Worm (Caenorhabditis elegans): ENCODE measurements around the gene F46C5.9.

The F46C5.9 gene

DNA sequence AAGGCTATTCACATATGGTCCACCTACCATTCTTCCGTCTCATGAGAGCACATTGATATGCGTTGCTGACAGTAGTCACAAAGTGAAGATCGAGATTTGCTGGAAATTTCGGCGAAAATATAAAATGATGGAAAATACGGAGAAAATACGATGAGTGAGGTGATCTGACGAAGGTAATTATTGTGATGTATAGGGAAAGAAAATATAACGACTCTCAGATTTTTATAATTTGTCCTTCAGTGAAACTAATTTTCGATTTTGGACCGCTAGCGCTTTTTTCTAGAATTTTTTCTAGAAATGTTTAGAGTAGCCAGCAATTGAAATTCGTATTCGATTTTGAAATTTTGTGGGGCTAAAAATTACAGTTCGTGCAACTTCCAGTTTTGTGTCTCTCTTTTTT, 18.7 kb upstream of the F46C5.9 start, which contains the start of gene F46C5.2:
Gene F46C5.2 (minus strand): TSS at position 101 of the 400 bp plus-strand sequence.
- no peak for TF ChIP-seq unc-62 (GFP tag; optimal IDR thresholded peaks at IDR 0.05)

DNA sequence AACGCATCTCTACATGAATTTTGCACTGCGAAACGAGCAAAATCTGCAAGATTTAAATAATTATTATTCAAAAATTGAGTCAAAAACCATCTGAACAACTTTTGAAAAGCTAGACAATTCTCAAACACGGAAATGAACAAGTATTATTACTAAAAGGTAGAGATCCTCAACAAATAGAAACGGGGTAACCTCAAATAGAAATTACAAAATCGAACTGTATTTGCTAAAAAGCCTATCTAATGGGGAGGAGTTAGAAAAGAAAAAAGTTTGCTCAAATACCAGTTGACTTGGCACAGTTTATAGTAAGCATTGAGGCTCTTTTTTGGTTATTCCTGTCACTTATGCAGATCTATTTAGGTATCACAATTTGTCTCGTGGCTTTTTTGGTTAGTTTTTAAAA, 15.2 kb upstream of the F46C5.9 start, which contains the start of gene nas-25:
Gene nas-25 (plus strand): TSS at position 301 of the 400 bp plus-strand sequence.
- no peak for TF ChIP-seq unc-62 (GFP tag; optimal IDR thresholded peaks at IDR 0.05)

ce11 chrII:8822711-8823110, 12.2 kb upstream of the F46C5.9 start:
- TF ChIP-seq unc-62 (GFP tag; optimal IDR thresholded peaks at IDR 0.05): no peak

ce11 chrII:8821140-8821595, 10.6 kb upstream of the F46C5.9 start, which contains the start of gene F46C5.1:
Gene F46C5.1 (minus strand): TSS chrII:8821190.
- no peak for TF ChIP-seq unc-62 (GFP tag; optimal IDR thresholded peaks at IDR 0.05)

ce11 chrII:8820126-8820972, 9.8 kb upstream of the F46C5.9 start:
- no peak for TF ChIP-seq unc-62 (GFP tag; optimal IDR thresholded peaks at IDR 0.05)

DNA sequence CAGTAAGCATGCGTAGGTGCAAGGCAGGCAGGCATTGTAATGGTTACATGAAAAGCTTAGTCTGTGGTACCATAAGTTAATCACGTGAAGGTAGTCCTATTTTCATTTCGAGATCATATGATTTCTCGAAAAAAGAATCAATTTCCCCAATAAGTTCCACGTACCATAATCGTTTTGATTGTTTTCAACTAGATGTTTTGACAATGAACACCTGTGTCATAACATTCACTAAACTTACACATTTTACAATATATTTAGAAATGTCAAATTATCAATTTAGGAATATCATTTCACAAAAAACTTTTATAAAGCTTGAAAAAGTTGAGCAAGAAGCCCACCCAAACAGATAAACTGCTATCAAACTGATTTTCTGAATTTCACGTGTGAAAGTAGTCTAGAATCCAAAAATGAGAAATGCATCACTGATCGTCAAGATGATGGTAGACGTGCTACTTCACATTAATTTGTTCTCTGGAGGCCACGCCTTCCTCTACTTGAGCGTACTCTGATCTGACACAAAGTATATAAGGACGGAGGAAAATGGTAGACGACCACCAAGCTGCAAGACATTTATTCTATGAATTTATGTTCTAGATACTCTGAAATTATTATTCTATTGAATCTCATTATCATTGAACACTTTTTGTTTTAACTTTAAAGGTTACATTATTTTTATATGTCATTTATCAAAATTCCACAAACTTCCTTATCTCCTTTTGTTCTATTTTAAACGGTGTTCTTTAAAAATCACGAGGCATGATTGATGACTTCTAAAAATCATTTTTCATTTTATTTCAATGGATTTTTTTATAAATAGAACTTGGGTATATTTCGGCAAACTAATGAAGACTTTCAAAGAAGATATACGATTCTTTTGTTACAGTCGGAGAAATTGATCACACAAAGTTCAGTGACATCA, 8.7 kb upstream of the F46C5.9 start, which contains the start of gene F46C5.10:
Gene F46C5.10 (minus strand): TSS at position 51 of the 919 bp plus-strand sequence.
- no peak for TF ChIP-seq unc-62 (GFP tag; optimal IDR thresholded peaks at IDR 0.05)

ce11 chrII:8818257-8818656, 7.7 kb upstream of the F46C5.9 start:
- TF ChIP-seq unc-62 (GFP tag; optimal IDR thresholded peaks at IDR 0.05): no peak

- TF ChIP-seq unc-62 (GFP tag; optimal IDR thresholded peaks at IDR 0.05): no peak
Measured at ce11 chrII:8817225-8817624, 6.7 kb upstream of the F46C5.9 start.

ce11 chrII:8814231-8814630, 3.7 kb upstream of the F46C5.9 start:
- no peak for TF ChIP-seq unc-62 (GFP tag; optimal IDR thresholded peaks at IDR 0.05)

ce11 chrII:8813659-8814058, 3.1 kb upstream of the F46C5.9 start:
- TF ChIP-seq unc-62 (GFP tag; optimal IDR thresholded peaks at IDR 0.05): no peak

DNA sequence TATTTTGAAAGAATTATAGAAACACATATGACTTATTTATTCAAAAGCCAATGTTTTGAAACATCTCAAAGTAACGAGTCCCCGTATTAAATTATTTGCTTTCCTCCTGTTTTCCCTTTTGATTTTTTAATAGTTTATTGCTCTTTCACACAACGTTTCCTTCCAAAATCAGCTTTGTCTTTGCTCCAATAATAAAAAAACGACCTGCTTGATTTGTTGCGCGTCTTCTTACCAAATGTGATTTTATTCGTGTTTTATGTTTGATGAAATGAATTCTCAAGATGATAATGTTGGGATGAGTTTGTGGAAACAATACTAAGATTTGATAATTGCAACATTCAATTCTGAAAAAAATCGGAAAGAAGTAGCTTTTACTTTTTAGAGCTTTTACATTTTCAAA, 1.8 kb upstream of the F46C5.9 start:
- TF ChIP-seq unc-62 (GFP tag; optimal IDR thresholded peaks at IDR 0.05): no peak

DNA sequence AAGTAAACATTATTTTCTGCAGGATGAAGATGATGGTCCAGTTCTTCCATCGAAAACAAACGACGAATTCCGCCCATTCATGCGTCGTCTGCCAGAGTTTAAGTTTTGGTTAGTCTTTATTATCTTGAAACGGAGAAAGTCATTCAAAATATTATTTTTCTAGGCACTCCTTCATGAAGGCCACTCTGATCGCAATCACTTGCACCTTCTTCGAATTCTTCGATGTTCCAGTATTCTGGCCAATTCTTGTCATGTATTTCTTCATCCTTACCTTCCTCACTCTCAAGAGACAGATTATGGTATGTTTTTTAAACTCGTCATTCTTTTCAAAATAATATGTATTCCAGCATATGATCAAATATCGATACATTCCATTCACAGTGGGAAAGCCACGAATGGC, 1.3 kb upstream of the F46C5.9 start:
- TF ChIP-seq unc-62 (GFP tag; optimal IDR thresholded peaks at IDR 0.05): no peak

DNA sequence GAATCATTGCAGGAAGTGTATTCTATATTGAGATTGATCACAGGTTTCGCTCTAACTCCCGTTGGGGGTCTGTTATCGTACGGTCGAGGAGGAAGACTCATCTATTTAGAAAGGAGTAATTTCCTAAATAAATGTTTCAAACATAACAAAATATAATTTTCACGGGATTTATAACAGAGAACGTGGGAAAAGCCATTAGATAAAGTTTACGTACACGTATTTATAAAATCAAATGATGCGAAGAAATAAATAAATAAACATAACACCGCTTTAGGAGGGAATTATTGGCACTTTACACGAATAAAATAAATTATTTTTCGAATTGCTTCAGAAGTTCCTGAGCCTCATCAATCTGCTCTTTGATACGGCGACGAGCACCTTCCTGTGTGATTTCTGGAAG, 2.0 kb downstream of the F46C5.9 start, which contains the start of gene F07H5.10:
Gene F07H5.10 (minus strand): TSS at position 101 of the 400 bp plus-strand sequence.
- no peak for TF ChIP-seq unc-62 (GFP tag; optimal IDR thresholded peaks at IDR 0.05)

- no peak for TF ChIP-seq unc-62 (GFP tag; optimal IDR thresholded peaks at IDR 0.05)
Measured at ce11 chrII:8806921-8807320, 3.6 kb downstream of the F46C5.9 start, which contains the start of gene pho-13. Gene pho-13 (minus strand): TSS chrII:8807021.

DNA sequence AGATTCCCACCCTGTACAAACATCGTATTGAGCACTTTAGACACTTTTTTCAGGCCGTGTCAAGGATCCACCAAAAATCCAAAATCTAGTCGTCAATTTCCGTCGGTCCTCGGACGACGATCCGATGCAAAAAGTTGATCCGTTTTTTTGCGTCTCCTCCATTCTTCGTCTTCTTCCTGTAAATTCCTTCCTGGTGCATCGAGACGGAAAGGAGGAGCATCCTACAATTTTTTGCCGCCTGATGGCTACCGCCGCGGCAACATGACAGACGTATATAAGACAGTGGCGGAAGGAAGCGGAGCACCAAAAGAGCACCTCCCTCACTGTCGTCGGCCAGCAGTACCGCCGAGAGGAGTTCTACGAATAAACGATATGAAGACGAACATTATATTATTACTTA, 9.7 kb downstream of the F46C5.9 start, which contains the start of gene appg-2:
Gene appg-2 (plus strand): TSS at position 301 of the 400 bp plus-strand sequence.
- TF ChIP-seq unc-62 (GFP tag; optimal IDR thresholded peaks at IDR 0.05): no peak

- TF ChIP-seq unc-62 (GFP tag; optimal IDR thresholded peaks at IDR 0.05): no peak
Measured at ce11 chrII:8799725-8800124, 10.8 kb downstream of the F46C5.9 start.

Measured in whole organism, dauer.